Worm (Caenorhabditis elegans): ENCODE data around the gene F59B2.9.

DNA sequence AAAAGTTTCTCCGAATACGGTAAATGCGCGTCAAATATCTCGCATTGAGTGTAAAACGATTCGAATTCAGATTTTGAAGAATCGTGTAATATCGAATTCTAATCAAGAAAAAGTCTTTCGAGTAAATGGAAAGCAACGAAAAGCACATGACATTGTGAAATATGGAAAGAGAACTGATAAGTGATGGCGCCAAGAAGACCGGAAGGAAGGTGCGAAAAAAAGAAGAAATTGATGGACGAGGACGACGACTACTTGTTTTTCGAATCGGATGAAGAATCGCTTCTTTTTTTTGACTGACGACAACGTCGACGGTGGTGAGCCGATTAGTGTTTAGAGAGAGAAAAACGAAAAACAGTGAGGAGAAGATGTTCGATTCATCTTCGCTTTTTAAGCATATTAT lies 26.2 kb downstream of the F59B2.9 start:
- TF ChIP-seq fkh-10 (GFP tag; optimal IDR thresholded peaks at IDR 0.05) (no peak), pag-3 (tag; optimal IDR thresholded peaks at IDR 0.05; ENCODE audit: borderline replicate concordance) (no peak), nhr-11 (tag; optimal IDR thresholded peaks at IDR 0.05) (no peak), gmeb-2 (tag; optimal IDR thresholded peaks at IDR 0.05) (no peak), elt-4 (tag; optimal IDR thresholded peaks at IDR 0.05) (no peak), K09A11.1 (tag; optimal IDR thresholded peaks at IDR 0.05; ENCODE audit: insufficient read depth) (no peak), K02D7.2 (tag; optimal IDR thresholded peaks at IDR 0.05) (no peak), Y22D7AL.16 (tag; optimal IDR thresholded peaks at IDR 0.05) (no peak)
